Worm (Caenorhabditis elegans): Measurements from ENCODE around the gene F53H2.3.
"Not testable (repeated sequence)": the region's sequence is repeated elsewhere in the genome, so short reads cannot be mapped to it uniquely, and the experiment has no call there.

The F53H2.3 gene

ce11 chrV:20415415-20415814 lies 3.9 kb upstream of the F53H2.3 start:
- no peak for TF ChIP-seq unc-62 (GFP tag; optimal IDR thresholded peaks at IDR 0.05)

- no peak for TF ChIP-seq unc-62 (GFP tag; optimal IDR thresholded peaks at IDR 0.05)
Measured at ce11 chrV:20413936-20414335, 2.4 kb upstream of the F53H2.3 start.

- no peak for TF ChIP-seq unc-62 (GFP tag; optimal IDR thresholded peaks at IDR 0.05)
Measured at ce11 chrV:20413426-20413825, 1.9 kb upstream of the F53H2.3 start.

ce11 chrV:20412225-20412624 lies 666 bp upstream of the F53H2.3 start:
- no peak for TF ChIP-seq unc-62 (GFP tag; optimal IDR thresholded peaks at IDR 0.05)

ce11 chrV:20410285-20410684 lies 1.3 kb downstream of the F53H2.3 start:
- no peak for TF ChIP-seq unc-62 (GFP tag; optimal IDR thresholded peaks at IDR 0.05)

ce11 chrV:20409016-20409415 lies 2.5 kb downstream of the F53H2.3 start:
- no peak for TF ChIP-seq unc-62 (GFP tag; optimal IDR thresholded peaks at IDR 0.05)

ce11 chrV:20406817-20407216 lies 4.7 kb downstream of the F53H2.3 start:
- no peak for TF ChIP-seq unc-62 (GFP tag; optimal IDR thresholded peaks at IDR 0.05)

- no peak for TF ChIP-seq unc-62 (GFP tag; optimal IDR thresholded peaks at IDR 0.05)
Measured at ce11 chrV:20402842-20403241, 8.7 kb downstream of the F53H2.3 start.

ce11 chrV:20399532-20400068 lies 12.0 kb downstream of the F53H2.3 start:
- no peak for TF ChIP-seq unc-62 (GFP tag; optimal IDR thresholded peaks at IDR 0.05)

ce11 chrV:20393773-20394172 lies 17.8 kb downstream of the F53H2.3 start, which contains the start of gene cnc-7:
TSS of gene cnc-7 (plus strand) at chrV:20394073.
- no peak for TF ChIP-seq unc-62 (GFP tag; optimal IDR thresholded peaks at IDR 0.05)

ce11 chrV:20387415-20387814 lies 24.1 kb downstream of the F53H2.3 start, which contains the start of gene F53H2.1:
TSS of gene F53H2.1 (plus strand) at chrV:20387715.
- no peak for TF ChIP-seq unc-62 (GFP tag; optimal IDR thresholded peaks at IDR 0.05)

- no peak for TF ChIP-seq unc-62 (GFP tag; optimal IDR thresholded peaks at IDR 0.05)
Measured at ce11 chrV:20386942-20387341, 24.6 kb downstream of the F53H2.3 start, which contains the start of gene K02E2.7. TSS of gene K02E2.7 (minus strand) at chrV:20387042.

ce11 chrV:20383065-20383609 lies 28.4 kb downstream of the F53H2.3 start, which contains the start of gene K02E2.11:
TSS of gene K02E2.11 (plus strand) at chrV:20383315.
- TF ChIP-seq unc-62 (GFP tag; optimal IDR thresholded peaks at IDR 0.05) = no peak

ce11 chrV:20380320-20380719 lies 31.2 kb downstream of the F53H2.3 start, which contains the start of gene K02E2.6:
TSS of gene K02E2.6 (plus strand) at chrV:20380561.
- no peak for TF ChIP-seq unc-62 (GFP tag; optimal IDR thresholded peaks at IDR 0.05)

ce11 chrV:20376070-20376469 lies 35.5 kb downstream of the F53H2.3 start:
- no peak for TF ChIP-seq unc-62 (GFP tag; optimal IDR thresholded peaks at IDR 0.05)

- TF ChIP-seq unc-62 (GFP tag; optimal IDR thresholded peaks at IDR 0.05) = no peak
Measured at ce11 chrV:20375236-20375635, 36.3 kb downstream of the F53H2.3 start, which contains the start of gene ins-35. TSS of gene ins-35 (plus strand) at chrV:20375536.

ce11 chrV:20374484-20374883 lies 37.1 kb downstream of the F53H2.3 start:
- no peak for TF ChIP-seq unc-62 (GFP tag; optimal IDR thresholded peaks at IDR 0.05)

- TF ChIP-seq unc-62 (GFP tag; optimal IDR thresholded peaks at IDR 0.05) = not testable (repeated sequence)
Measured at ce11 chrV:20369153-20369552, 42.4 kb downstream of the F53H2.3 start, which contains the start of gene srh-177. TSS of gene srh-177 (minus strand) at chrV:20369253.
